Worm (Caenorhabditis elegans): Measurements from ENCODE around the gene cyp-35D1.

DNA sequence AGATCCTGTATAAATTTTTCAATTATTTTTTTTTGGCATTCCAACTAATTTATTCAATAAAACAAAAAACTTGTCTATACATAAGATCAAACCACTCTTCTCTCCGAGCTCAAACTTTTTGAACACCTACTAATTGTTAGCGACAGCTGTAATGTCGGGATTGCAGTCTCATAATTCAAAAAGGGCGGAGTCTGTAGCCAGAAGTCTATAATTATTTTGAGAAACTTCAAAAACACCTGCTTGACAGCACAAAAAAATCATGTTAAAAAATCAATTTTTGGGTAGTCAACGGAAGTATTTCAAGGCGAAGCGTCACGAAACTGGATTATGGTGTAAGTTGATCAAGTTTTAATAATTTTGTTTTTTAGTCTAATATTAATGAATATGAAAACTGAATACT lies 49.0 kb upstream of the cyp-35D1 start, which contains the start of gene srx-44:
- TF ChIP-seq ama-1 (optimal IDR thresholded peaks at IDR 0.05), result no peak
- TF ChIP-seq tbx-11 (GFP tag; IDR thresholded peaks at IDR 0.05), result no peak
- TF ChIP-seq aly-1 (tag; optimal IDR thresholded peaks at IDR 0.05), result no peak
- TF ChIP-seq pes-1 (GFP tag; IDR thresholded peaks at IDR 0.05), result no peak
- TF ChIP-seq tbx-37 (GFP tag; conservative IDR thresholded peaks at IDR 0.05), result no peak
- TF ChIP-seq scrt-1 (GFP tag; IDR thresholded peaks at IDR 0.05), result no peak
- TF ChIP-seq ets-7 (tag; optimal IDR thresholded peaks at IDR 0.05), result no peak
- no peak for TF ChIP-seq hmbx-1 (tag; optimal IDR thresholded peaks at IDR 0.05)
- no peak for TF ChIP-seq tra-4 (tag; optimal IDR thresholded peaks at IDR 0.05)
- no peak for TF ChIP-seq ceh-36 (tag; optimal IDR thresholded peaks at IDR 0.05)
- no peak for TF ChIP-seq B0310.2 (tag; optimal IDR thresholded peaks at IDR 0.05)
